Worm (Caenorhabditis elegans) whole organism, L1 larva: Measurements from ENCODE around the gene T28C12.2.

Source experiments
- C04F5.9 ChIP-seq: sonication (generic microtip); optimal IDR thresholded peaks from 2 replicates; lab custom pipeline; 2016; ENCODE audit warnings: missing genetic modification characterization, missing compliant biosample characterization
- C16A3.4 ChIP-seq: fragments of 150-350 bp; optimal IDR thresholded peaks from 2 replicates; lab custom pipeline; 2014; ENCODE audit warnings: missing biosample characterization, missing genetic modification characterization
- Y116A8C.19 ChIP-seq: sonication (generic microtip); optimal IDR thresholded peaks from 2 replicates; lab custom pipeline; 2016; ENCODE audit warnings: missing compliant biosample characterization, missing genetic modification characterization, borderline replicate concordance
- alr-1 ChIP-seq: fragments of 200-800 bp; sonication (Bioruptor generic); optimal IDR thresholded peaks from 2 replicates; lab custom pipeline; 2018; ENCODE audit warnings: borderline replicate concordance, mild to moderate bottlenecking, missing genetic modification characterization, missing compliant biosample characterization
- ceh-82 ChIP-seq, 3 experiments: fragments of 150-350 bp in 1 of 3; sonication (generic microtip) in 2 of 3; optimal IDR thresholded peaks; 2 replicates each; lab custom pipeline; 2014 to 2017; ENCODE audit warnings: missing biosample characterization in 3 of 3, missing genetic modification characterization in 3 of 3
- ceh-88 ChIP-seq: fragments of 200-800 bp; sonication (Bioruptor generic); IDR thresholded peaks from 2 replicates; pipeline ENCODE4 v1.3.6; 2022; ENCODE audit warnings: missing genetic modification characterization, missing compliant biosample characterization
- ceh-90 ChIP-seq: sonication (generic microtip); optimal IDR thresholded peaks from 2 replicates; lab custom pipeline; 2016; ENCODE audit warnings: missing genetic modification characterization, missing compliant biosample characterization
- dsc-1 ChIP-seq: sonication (generic microtip); optimal IDR thresholded peaks from 2 replicates; lab custom pipeline; 2016; ENCODE audit warnings: mild to moderate bottlenecking, missing genetic modification characterization, missing compliant biosample characterization
- efl-1 ChIP-seq, 4 experiments: fragments of 150-350 bp; optimal IDR thresholded peaks in 3 of 4; peaks in 1 of 4; 1 replicate in 1 of 4; 2 replicates in 3 of 4; lab custom pipeline; 2014; ENCODE audit warnings: missing biosample characterization in 2 of 4, missing genetic modification characterization in 2 of 4, missing genetic modification reagents in 2 of 4
- egl-13 ChIP-seq: sonication (generic microtip); optimal IDR thresholded peaks from 2 replicates; lab custom pipeline; 2016; ENCODE audit warnings: missing genotype, missing genetic modification reagents, missing genetic modification characterization, missing compliant biosample characterization
- egl-27 ChIP-seq, 2 experiments: fragments of 150-350 bp in 1 of 2; sonication (generic microtip); optimal IDR thresholded peaks; 3 replicates each; lab custom pipeline; 2017 to 2018; ENCODE audit warnings: missing biosample characterization in 2 of 2, missing genetic modification characterization in 2 of 2, missing genetic modification reagents in 2 of 2
- elt-2 ChIP-seq: sonication (generic microtip); optimal IDR thresholded peaks from 2 replicates; lab custom pipeline; 2016; ENCODE audit warnings: missing genetic modification characterization, mild to moderate bottlenecking, inconsistent platforms, missing compliant biosample characterization, missing genetic modification reagents
- fkh-4 ChIP-seq: sonication (generic microtip); optimal IDR thresholded peaks from 2 replicates; lab custom pipeline; 2016; ENCODE audit warnings: missing compliant biosample characterization, missing genetic modification characterization, borderline replicate concordance
- fos-1 ChIP-seq: fragments of 150-350 bp; optimal IDR thresholded peaks from 2 replicates; lab custom pipeline; 2014; ENCODE audit warnings: missing biosample characterization, missing genetic modification characterization
- hlh-17 ChIP-seq: fragments of 200-800 bp; sonication (Bioruptor generic); optimal IDR thresholded peaks from 2 replicates; lab custom pipeline; 2018; ENCODE audit warnings: missing genetic modification characterization, mild to moderate bottlenecking, missing compliant biosample characterization, moderate library complexity, borderline replicate concordance
- irx-1 ChIP-seq: sonication (generic microtip); optimal IDR thresholded peaks from 2 replicates; lab custom pipeline; 2016; ENCODE audit warnings: missing genetic modification characterization, missing compliant biosample characterization
- jun-1 ChIP-seq: fragments of 150-350 bp; optimal IDR thresholded peaks from 2 replicates; lab custom pipeline; 2014; ENCODE audit warnings: missing biosample characterization, missing genetic modification reagents, missing genetic modification characterization
- lin-13 ChIP-seq: fragments of 150-350 bp; optimal IDR thresholded peaks from 2 replicates; lab custom pipeline; 2014; ENCODE audit warnings: missing biosample characterization, missing genetic modification reagents, missing genetic modification characterization
- lin-14 ChIP-seq: fragments of 200-800 bp; sonication (Bioruptor generic); optimal IDR thresholded peaks from 2 replicates; lab custom pipeline; 2018; ENCODE audit warnings: mild to moderate bottlenecking, missing genetic modification characterization, moderate library complexity, missing compliant biosample characterization
- lin-35 ChIP-seq, 2 experiments: fragments of 150-350 bp; optimal IDR thresholded peaks; 2 replicates each; lab custom pipeline; 2014; ENCODE audit warnings: missing biosample characterization in 2 of 2, missing genetic modification characterization in 2 of 2, missing genetic modification reagents in 2 of 2
- lir-3 ChIP-seq: sonication (generic microtip); optimal IDR thresholded peaks from 2 replicates; lab custom pipeline; 2016; ENCODE audit warnings: mild to moderate bottlenecking, missing genetic modification characterization, moderate library complexity, missing compliant biosample characterization; ENCODE audit not compliant: poor library complexity
- lsy-2 ChIP-seq, 2 experiments: fragments of 150-350 bp; optimal IDR thresholded peaks; 2 replicates each; lab custom pipeline; 2014; ENCODE audit warnings: missing biosample characterization in 2 of 2, missing genetic modification characterization in 2 of 2
- mdl-1 ChIP-seq, 2 experiments: fragments of 150-350 bp; optimal IDR thresholded peaks; 2 replicates each; lab custom pipeline; 2014 to 2017; ENCODE audit warnings: missing biosample characterization in 2 of 2, missing genetic modification characterization in 2 of 2, inconsistent platforms in 1 of 2
- mef-2 ChIP-seq: fragments of 150-350 bp; optimal IDR thresholded peaks from 2 replicates; lab custom pipeline; 2014; ENCODE audit warnings: missing biosample characterization, missing genetic modification characterization
- mep-1 ChIP-seq: fragments of 150-350 bp; optimal IDR thresholded peaks from 2 replicates; lab custom pipeline; 2014; ENCODE audit warnings: missing biosample characterization, missing genetic modification characterization
- nhr-19 ChIP-seq: fragments of 200-800 bp; sonication (Bioruptor generic); conservative IDR thresholded peaks from 2 replicates; pipeline ENCODE4 v1.3.6; 2022; ENCODE audit warnings: missing genetic modification characterization, missing compliant biosample characterization
- nhr-71 ChIP-seq: sonication (generic microtip); optimal IDR thresholded peaks from 2 replicates; lab custom pipeline; 2016; ENCODE audit warnings: mild to moderate bottlenecking, missing genetic modification characterization, moderate library complexity, missing compliant biosample characterization
- nhr-77 ChIP-seq: fragments of 150-350 bp; optimal IDR thresholded peaks from 2 replicates; lab custom pipeline; 2014; ENCODE audit warnings: missing biosample characterization, missing genetic modification characterization
- rnt-1 ChIP-seq: sonication (generic microtip); optimal IDR thresholded peaks from 2 replicates; lab custom pipeline; 2016; ENCODE audit warnings: mild to moderate bottlenecking, missing genetic modification characterization, moderate library complexity, missing compliant biosample characterization
- skn-1 ChIP-seq: fragments of 150-350 bp; optimal IDR thresholded peaks from 2 replicates; lab custom pipeline; 2014; ENCODE audit warnings: missing biosample characterization, missing genetic modification characterization
- snu-23 ChIP-seq: sonication (generic microtip); optimal IDR thresholded peaks from 2 replicates; lab custom pipeline; 2016; ENCODE audit warnings: missing genetic modification characterization, missing compliant biosample characterization
- sox-4 ChIP-seq: sonication (generic microtip); optimal IDR thresholded peaks from 2 replicates; lab custom pipeline; 2016; ENCODE audit warnings: missing genetic modification characterization, missing compliant biosample characterization
- sptf-1 ChIP-seq: fragments of 150-350 bp; optimal IDR thresholded peaks from 2 replicates; lab custom pipeline; 2014; ENCODE audit warnings: missing biosample characterization, missing genetic modification characterization
- tbx-2 ChIP-seq: sonication (generic microtip); optimal IDR thresholded peaks from 2 replicates; lab custom pipeline; 2016; ENCODE audit warnings: missing genetic modification characterization, missing compliant biosample characterization
- unc-130 ChIP-seq: fragments of 150-350 bp; optimal IDR thresholded peaks from 2 replicates; lab custom pipeline; 2017; ENCODE audit warnings: missing biosample characterization, missing genetic modification characterization, inconsistent platforms
- unc-86 ChIP-seq: sonication (generic microtip); optimal IDR thresholded peaks from 2 replicates; lab custom pipeline; 2016; ENCODE audit warnings: missing genetic modification characterization, missing compliant biosample characterization
- xbp-1 ChIP-seq: sonication (generic microtip); optimal IDR thresholded peaks from 2 replicates; lab custom pipeline; 2016; ENCODE audit warnings: missing genetic modification characterization, missing compliant biosample characterization
- zag-1 ChIP-seq: fragments of 150-350 bp; optimal IDR thresholded peaks from 2 replicates; lab custom pipeline; 2014; ENCODE audit warnings: missing biosample characterization, missing genetic modification characterization
- zip-4 ChIP-seq: fragments of 200-800 bp; sonication (Bioruptor generic); optimal IDR thresholded peaks from 2 replicates; lab custom pipeline; 2018; ENCODE audit warnings: mild to moderate bottlenecking, missing genetic modification characterization, moderate library complexity, missing compliant biosample characterization

The T28C12.2 gene

ce11 chrV:6342502-6342901 lies 13.5 kb downstream of the T28C12.2 start (continued):
- TF ChIP-seq xbp-1 (tag; lab: Kevin White, UChicago) = no peak
- TF ChIP-seq mep-1 (tag; lab: Kevin White, UChicago) = peak; percentile 28
- peak; percentile 15 for TF ChIP-seq unc-130
- no peak for TF ChIP-seq unc-86 (tag; lab: Kevin White, UChicago)
- no peak for TF ChIP-seq Y116A8C.19
- TF ChIP-seq mdl-1 (tag; optimal IDR thresholded peaks at IDR 0.05; lab: Kevin White, UChicago) = peak in 1 of 2 experiments; percentile 10
- TF ChIP-seq nhr-77 = no peak

- TF ChIP-seq lsy-2 (tag; optimal IDR thresholded peaks at IDR 0.05; lab: Kevin White, UChicago) (peak in 1 of 2 experiments; percentile 7), zip-4 (GFP tag; lab: Kevin White, UChicago) (no peak), egl-27 (tag; optimal IDR thresholded peaks at IDR 0.05; lab: Kevin White, UChicago) (no peak), Y116A8C.19 (no peak), sox-4 (tag; lab: Kevin White, UChicago) (no peak), ceh-88 (GFP tag; lab: Robert Waterston, UW) (no peak), dsc-1 (peak; percentile 57), alr-1 (tag; lab: Kevin White, UChicago) (no peak), nhr-71 (tag; lab: Kevin White, UChicago) (peak; percentile 39), lir-3 (tag; lab: Kevin White, UChicago) (no peak), hlh-17 (GFP tag; lab: Kevin White, UChicago) (no peak), lin-14 (GFP tag; lab: Kevin White, UChicago) (peak; percentile 57), nhr-19 (0 out of 2 replicates have a peak, but pooled peaks have one; percentile 3), rnt-1 (tag; lab: Kevin White, UChicago) (peak; percentile 67), C04F5.9 (tag; lab: Kevin White, UChicago) (no peak), nhr-77 (no peak), xbp-1 (tag; lab: Kevin White, UChicago) (no peak)
These were observed 15.7 kb downstream of the T28C12.2 start for ce11 chrV:6344531-6345171.

- TF ChIP-seq mep-1 (tag; lab: Kevin White, UChicago) = no peak
- TF ChIP-seq nhr-19 = no peak; the same call in 1 of the 2 replicates
- no peak for TF ChIP-seq fos-1 (tag; lab: Kevin White, UChicago)
- no peak for TF ChIP-seq efl-1 (optimal IDR thresholded peaks at IDR 0.05; lab: Kevin White, UChicago)
- peak in 1 of 2 experiments; percentile 10 for TF ChIP-seq efl-1 (GFP tag; optimal IDR thresholded peaks at IDR 0.05 in 1 of 2; lab: Kevin White, UChicago)
- TF ChIP-seq fkh-4 (tag; lab: Kevin White, UChicago) = peak; percentile 40
- no peak for TF ChIP-seq ceh-90 (tag; lab: Kevin White, UChicago)
- TF ChIP-seq unc-130 = peak; percentile 39
- peak in 1 of 2 experiments; percentile 19 for TF ChIP-seq lsy-2 (tag; optimal IDR thresholded peaks at IDR 0.05; lab: Kevin White, UChicago)
- no peak for TF ChIP-seq jun-1 (tag; lab: Kevin White, UChicago)
- TF ChIP-seq C16A3.4 (tag; lab: Kevin White, UChicago) = no peak
- peak; percentile 18 for TF ChIP-seq rnt-1 (tag; lab: Kevin White, UChicago)
- peak in 1 of 3 experiments; percentile 3 for TF ChIP-seq ceh-82 (tag; optimal IDR thresholded peaks at IDR 0.05; lab: Kevin White, UChicago)
- no peak for TF ChIP-seq irx-1 (tag; lab: Kevin White, UChicago)
- no peak for TF ChIP-seq egl-13 (tag; lab: Kevin White, UChicago)
- TF ChIP-seq lin-14 (GFP tag; lab: Kevin White, UChicago) = peak; percentile 63
- TF ChIP-seq mef-2 (tag; lab: Kevin White, UChicago) = no peak
- TF ChIP-seq snu-23 (GFP tag; lab: Kevin White, UChicago) = no peak
- peak; percentile 80 for TF ChIP-seq dsc-1
- TF ChIP-seq skn-1 = no peak
- TF ChIP-seq tbx-2 (tag; lab: Kevin White, UChicago) = peak; percentile 8
- TF ChIP-seq lin-35 (GFP tag; optimal IDR thresholded peaks at IDR 0.05; lab: Kevin White, UChicago) = no peak
- TF ChIP-seq zag-1 (tag; lab: Kevin White, UChicago) = no peak
- TF ChIP-seq nhr-71 (tag; lab: Kevin White, UChicago) = peak; percentile 51
- TF ChIP-seq elt-2 = no peak
- no peak for TF ChIP-seq sptf-1
- no peak for TF ChIP-seq lin-13 (GFP tag; lab: Kevin White, UChicago)
- TF ChIP-seq, all 84 proteins: peak for 10
These were observed 17.1 kb downstream of the T28C12.2 start for ce11 chrV:6346043-6346618.
